Fruit fly (Drosophila melanogaster) whole organism, prepupa: Measurements from ENCODE around the gene CG6282.

ENCODE experiments used
- CG11902 ChIP-seq: fragments of 200-800 bp; sonication (Bioruptor generic); optimal IDR thresholded peaks from 3 replicates; lab custom pipeline; 2016; ENCODE audit warnings: missing biosample characterization, missing genetic modification characterization
- CG6276 ChIP-seq: fragments of 200-800 bp; sonication (Bioruptor generic); optimal IDR thresholded peaks from 2 replicates; lab custom pipeline; 2017; ENCODE audit warnings: missing biosample characterization, mild to moderate bottlenecking, missing genetic modification characterization
- CG6854 ChIP-seq: fragments of 200-800 bp; sonication (Bioruptor generic); optimal IDR thresholded peaks from 2 replicates; lab custom pipeline; 2017; ENCODE audit warnings: missing biosample characterization, mild to moderate bottlenecking, missing genetic modification characterization
- CG8119 ChIP-seq: fragments of 200-800 bp; sonication (Bioruptor generic); IDR thresholded peaks from 3 replicates; pipeline ENCODE4 v1.3.6; 2022; ENCODE audit warnings: missing biosample characterization, missing genetic modification characterization
- Gug ChIP-seq: fragments of 200-800 bp; sonication (Bioruptor generic); IDR thresholded peaks from 2 replicates; pipeline ENCODE4 v1.3.6; 2022; ENCODE audit warnings: missing biosample characterization, missing genetic modification characterization
- Met ChIP-seq: fragments of 200-800 bp; sonication (Bioruptor generic); optimal IDR thresholded peaks from 3 replicates; lab custom pipeline; 2016; ENCODE audit warnings: missing biosample characterization, missing genetic modification characterization
- OdsH ChIP-seq: fragments of 200-800 bp; sonication (Bioruptor generic); optimal IDR thresholded peaks from 3 replicates; lab custom pipeline; 2016; ENCODE audit warnings: missing biosample characterization, missing genetic modification characterization
- Sox102F ChIP-seq: fragments of 200-800 bp; sonication (Bioruptor generic); optimal IDR thresholded peaks from 2 replicates; lab custom pipeline; 2016; ENCODE audit warnings: missing biosample characterization, mild to moderate bottlenecking, missing genetic modification characterization
- Sox14 ChIP-seq: fragments of 200-800 bp; sonication (Bioruptor generic); optimal IDR thresholded peaks from 3 replicates; lab custom pipeline; 2016; ENCODE audit warnings: missing biosample characterization, missing genetic modification characterization
- achi ChIP-seq: fragments of 200-800 bp; sonication (Bioruptor generic); optimal IDR thresholded peaks from 3 replicates; lab custom pipeline; 2016; ENCODE audit warnings: missing biosample characterization, missing genetic modification characterization
- esn ChIP-seq: fragments of 200-800 bp; sonication (Bioruptor generic); optimal IDR thresholded peaks from 2 replicates; lab custom pipeline; 2016; ENCODE audit warnings: missing biosample characterization, mild to moderate bottlenecking, missing genetic modification characterization, moderate library complexity

DNA sequence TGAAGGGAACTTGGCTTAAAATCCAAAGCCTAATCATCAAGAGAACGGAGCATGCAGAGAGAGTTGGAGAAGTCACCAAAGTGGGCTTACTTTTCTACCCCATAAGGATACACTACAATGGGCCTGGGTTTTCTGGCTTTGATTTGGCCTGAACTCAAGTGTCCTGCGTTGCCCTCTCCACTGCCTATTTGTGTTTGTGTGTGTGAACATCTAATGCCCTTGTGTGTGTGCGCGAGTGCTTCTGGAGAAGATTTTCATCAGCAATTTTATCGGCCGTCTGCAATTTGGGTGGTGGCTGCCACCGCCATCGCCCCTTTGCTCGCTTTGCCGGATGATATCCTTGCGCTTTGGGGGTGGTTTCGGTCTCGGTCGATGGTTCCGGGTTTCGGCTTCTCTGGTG, 43.8 kb upstream of the CG6282 start:
- TF ChIP-seq OdsH (GFP tag; lab: Kevin White, UChicago) (no peak), achi (GFP tag; lab: Kevin White, UChicago) (no peak), esn (GFP tag; lab: Kevin White, UChicago) (no peak), Met (GFP tag; lab: Kevin White, UChicago) (no peak), CG11902 (GFP tag; lab: Kevin White, UChicago) (no peak), CG8119 (GFP tag; lab: Robert Waterston, UW) (no peak), CG6854 (GFP tag; lab: Kevin White, UChicago) (no peak), Sox102F (GFP tag; lab: Kevin White, UChicago) (no peak), Sox14 (GFP tag; lab: Kevin White, UChicago) (no peak), CG6276 (no peak), Gug (GFP tag; lab: Robert Waterston, UW) (no peak)
